Worm (Caenorhabditis elegans): ENCODE measurements around the gene rpl-35.

- no peak for TF ChIP-seq hnd-1 (tag; optimal IDR thresholded peaks at IDR 0.05)
- no peak for TF ChIP-seq ama-1 (optimal IDR thresholded peaks at IDR 0.05)
- no peak for TF ChIP-seq F13C5.2 (tag; optimal IDR thresholded peaks at IDR 0.05)
- no peak for TF ChIP-seq hmg-4 (GFP tag; optimal IDR thresholded peaks at IDR 0.05)
- TF ChIP-seq tbx-11 (GFP tag; IDR thresholded peaks at IDR 0.05) = no peak
- no peak for TF ChIP-seq sea-1 (GFP tag; conservative IDR thresholded peaks at IDR 0.05)
- no peak for TF ChIP-seq flt-1 (GFP tag; IDR thresholded peaks at IDR 0.05)
- no peak for TF ChIP-seq scrt-1 (GFP tag; IDR thresholded peaks at IDR 0.05)
- TF ChIP-seq hmbx-1 (tag; optimal IDR thresholded peaks at IDR 0.05) = no peak
- TF ChIP-seq aly-1 (tag; optimal IDR thresholded peaks at IDR 0.05) = no peak
Observed at ce11 chrIII:7900733-7901132, 45.8 kb downstream of the rpl-35 start, which contains the start of gene best-24.
